Worm (Caenorhabditis elegans): ENCODE results near the gene cutl-3.

- no peak for TF ChIP-seq rnt-1 (tag; optimal IDR thresholded peaks at IDR 0.05)
- TF ChIP-seq ceh-2 (tag; optimal IDR thresholded peaks at IDR 0.05) = no peak
- no peak for TF ChIP-seq hlh-30 (tag; optimal IDR thresholded peaks at IDR 0.05; ENCODE audit: insufficient read depth)
- no peak for TF ChIP-seq ets-4 (tag; optimal IDR thresholded peaks at IDR 0.05)
- no peak for TF ChIP-seq ceh-22 (tag; optimal IDR thresholded peaks at IDR 0.05)
- no peak for TF ChIP-seq pqm-1 (tag; optimal IDR thresholded peaks at IDR 0.05)
- no peak for TF ChIP-seq hlh-15 (tag; optimal IDR thresholded peaks at IDR 0.05)
- TF ChIP-seq ceh-14 (tag; optimal IDR thresholded peaks at IDR 0.05) = no peak
Measured at ce11 chrX:14947355-14947668, 51.7 kb downstream of the cutl-3 start.
